Worm (Caenorhabditis elegans): ENCODE data around the gene ncx-7.
A peak's percentile ranks its signal among the peaks of the same experiment; 100 is the strongest.

Gene ncx-7

DNA sequence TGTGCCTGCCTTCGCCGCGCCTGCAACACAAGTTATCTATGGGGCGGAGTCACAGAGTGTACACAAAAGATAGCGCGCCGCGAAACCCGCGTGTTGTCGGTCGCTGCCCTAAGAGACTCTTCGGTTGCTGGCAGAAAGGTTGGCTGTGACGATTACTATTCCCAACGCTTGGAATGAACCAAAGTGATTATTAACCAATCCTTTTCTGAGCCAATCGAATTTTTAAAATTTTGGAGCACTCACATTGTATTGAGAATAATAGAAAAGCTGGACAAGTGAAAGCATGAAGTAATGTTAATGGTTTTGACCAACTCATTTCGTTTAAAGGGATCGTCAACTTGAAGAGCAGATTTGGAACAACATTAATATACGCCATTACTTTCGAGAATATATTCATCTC lies 2.8 kb downstream of the ncx-7 start (continued):
- TF ChIP-seq pbrm-1 (GFP tag; IDR thresholded peaks at IDR 0.05) (peak; percentile 95), madf-8 (GFP tag; conservative IDR thresholded peaks at IDR 0.05) (peak; percentile 37; the same call in 1 of the 2 replicates), F39B2.1 (GFP tag; IDR thresholded peaks at IDR 0.05) (0 out of 2 replicates have a peak, but pooled peaks have one; percentile 55), Y95B8A.8 (GFP tag; IDR thresholded peaks at IDR 0.05) (peak; percentile 62; the same call in 1 of the 2 replicates), hlh-12 (tag; optimal IDR thresholded peaks at IDR 0.05) (no peak), snpc-4 (GFP tag; optimal IDR thresholded peaks at IDR 0.05) (peak; percentile 98), snpc-4 (tag; optimal IDR thresholded peaks at IDR 0.05) (peak; percentile 98 to 100 (median 99)), nhr-27 (tag; optimal IDR thresholded peaks at IDR 0.05) (peak; percentile 18), rec-8 (tag; optimal IDR thresholded peaks at IDR 0.05) (peak in 1 of 2 experiments; percentile 41), B0336.3 (GFP tag; IDR thresholded peaks at IDR 0.05) (peak; percentile 87), rpc-1 (optimal IDR thresholded peaks at IDR 0.05) (no peak), rpc-1 (tag; optimal IDR thresholded peaks at IDR 0.05) (peak; percentile 7), F10E7.11 (tag; optimal IDR thresholded peaks at IDR 0.05) (peak; percentile 17), attf-6 (GFP tag; IDR thresholded peaks at IDR 0.05) (peak; percentile 87), snpc-1.1 (tag; optimal IDR thresholded peaks at IDR 0.05; ENCODE audit: insufficient read depth) (peak; percentile 99), ztf-28 (GFP tag; IDR thresholded peaks at IDR 0.05) (no peak), ama-1 (optimal IDR thresholded peaks at IDR 0.05) (peak; percentile 95), ama-1 (GFP tag; optimal IDR thresholded peaks at IDR 0.05) (no peak), tbp1 (GFP tag; optimal IDR thresholded peaks at IDR 0.05) (peak; percentile 81), hrde-1 (tag; optimal IDR thresholded peaks at IDR 0.05; ENCODE audit: borderline replicate concordance) (peak; percentile 23), Y56A3A.18 (GFP tag; IDR thresholded peaks at IDR 0.05) (peak; percentile 78; the same call in 1 of the 2 replicates), nhr-120 (GFP tag; IDR thresholded peaks at IDR 0.05) (no peak), him-1 (tag; optimal IDR thresholded peaks at IDR 0.05) (peak; percentile 97), hsf-1 (GFP tag; IDR thresholded peaks at IDR 0.05) (0 out of 2 replicates have a peak, but pooled peaks have one; percentile 26), atf-7 (tag; optimal IDR thresholded peaks at IDR 0.05) (peak; percentile 19), F52B5.7 (tag; optimal IDR thresholded peaks at IDR 0.05) (no peak), zim-3 (tag; optimal IDR thresholded peaks at IDR 0.05) (peak; percentile 40), hlh-26 (GFP tag; conservative IDR thresholded peaks at IDR 0.05) (no peak), somi-1 (GFP tag; optimal IDR thresholded peaks at IDR 0.05) (no peak), F57A8.1 (GFP tag; optimal IDR thresholded peaks at IDR 0.05) (no peak), mcd-1 (GFP tag; IDR thresholded peaks at IDR 0.05) (peak; percentile 76), egl-44 (GFP tag; IDR thresholded peaks at IDR 0.05) (no peak), snpc-3.4 (tag; optimal IDR thresholded peaks at IDR 0.05) (peak; percentile 97), pha-4 (tag; optimal IDR thresholded peaks at IDR 0.05) (no peak), efl-1 (GFP tag; optimal IDR thresholded peaks at IDR 0.05) (peak; percentile 9), ztf-18 (tag; optimal IDR thresholded peaks at IDR 0.05) (peak; percentile 14), C17E4.6 (GFP tag; IDR thresholded peaks at IDR 0.05) (peak; percentile 55; the same call in 1 of the 2 replicates), Y79H2A.3 (GFP tag; conservative IDR thresholded peaks at IDR 0.05) (0 out of 2 replicates have a peak, but pooled peaks have one; percentile 26), lin-40 (tag; optimal IDR thresholded peaks at IDR 0.05) (peak; percentile 66), F37B4.10 (GFP tag; IDR thresholded peaks at IDR 0.05) (no peak), madf-6 (GFP tag; IDR thresholded peaks at IDR 0.05) (peak; percentile 92), ZK185.1 (tag; optimal IDR thresholded peaks at IDR 0.05; ENCODE audit: poor library complexity, severe bottlenecking) (peak; percentile 72), bed-2 (GFP tag; IDR thresholded peaks at IDR 0.05) (no peak)

Measured in whole organism, young adult.